Worm (Caenorhabditis elegans): ENCODE results near the gene R04E5.8.
A peak's percentile ranks its signal among the peaks of the same experiment; 100 is the strongest.

R04E5.8 gene

DNA sequence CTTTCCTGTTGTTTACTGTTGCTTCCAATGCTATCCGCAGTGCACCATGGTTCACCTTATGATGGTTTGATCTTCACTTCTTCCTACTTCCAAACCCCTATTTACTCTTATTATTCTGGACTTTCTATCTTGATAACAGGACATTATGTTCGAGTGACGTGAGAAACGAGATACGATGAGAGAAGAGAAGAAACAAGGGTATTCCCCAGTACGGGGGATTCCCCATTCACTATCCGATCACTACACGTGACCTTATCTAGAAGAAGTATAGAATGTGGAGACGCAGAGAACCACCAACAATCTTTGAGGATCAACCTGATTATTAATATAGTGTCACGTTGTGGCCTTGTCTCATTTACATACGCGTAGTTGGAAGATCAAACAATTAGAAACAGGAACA is 53.4 kb downstream of the R04E5.8 start (continued):
- no peak for TF ChIP-seq zip-4 (GFP tag; optimal IDR thresholded peaks at IDR 0.05)
- no peak for TF ChIP-seq Y116A8C.19 (tag; optimal IDR thresholded peaks at IDR 0.05; ENCODE audit: borderline replicate concordance)
- TF ChIP-seq C34B4.2 (tag; optimal IDR thresholded peaks at IDR 0.05): no peak
- TF ChIP-seq blmp-1 (tag; optimal IDR thresholded peaks at IDR 0.05): peak; percentile 89
- TF ChIP-seq jun-1 (tag; optimal IDR thresholded peaks at IDR 0.05): no peak
- no peak for TF ChIP-seq lin-15B (tag; optimal IDR thresholded peaks at IDR 0.05)
- TF ChIP-seq lir-3 (tag; optimal IDR thresholded peaks at IDR 0.05; ENCODE audit: poor library complexity): no peak
- no peak for TF ChIP-seq fos-1 (tag; optimal IDR thresholded peaks at IDR 0.05)
- peak; percentile 20 for TF ChIP-seq nhr-90 (tag; optimal IDR thresholded peaks at IDR 0.05; ENCODE audit: poor library complexity)
- TF ChIP-seq hlh-17 (GFP tag; optimal IDR thresholded peaks at IDR 0.05; ENCODE audit: borderline replicate concordance): no peak
- TF ChIP-seq mep-1 (tag; optimal IDR thresholded peaks at IDR 0.05): peak; percentile 4
- no peak for TF ChIP-seq skn-1 (tag; optimal IDR thresholded peaks at IDR 0.05)
- TF ChIP-seq pax-3 (tag; optimal IDR thresholded peaks at IDR 0.05): no peak
- peak in 3 of 6 experiments; percentile 13 to 93 (median 75) for TF ChIP-seq elt-3 (tag; optimal IDR thresholded peaks at IDR 0.05)
- no peak for TF ChIP-seq unc-98 (GFP tag; IDR thresholded peaks at IDR 0.05)
- TF ChIP-seq efl-3 (GFP tag; optimal IDR thresholded peaks at IDR 0.05): no peak
- TF ChIP-seq zag-1 (tag; optimal IDR thresholded peaks at IDR 0.05): no peak
- no peak for TF ChIP-seq alr-1 (tag; optimal IDR thresholded peaks at IDR 0.05; ENCODE audit: borderline replicate concordance)
- no peak for TF ChIP-seq C04F5.9 (tag; optimal IDR thresholded peaks at IDR 0.05)
- TF ChIP-seq fkh-8 (tag; optimal IDR thresholded peaks at IDR 0.05): no peak
- TF ChIP-seq ets-5 (GFP tag; IDR thresholded peaks at IDR 0.05): no peak
- no peak for TF ChIP-seq aly-2 (tag; optimal IDR thresholded peaks at IDR 0.05)
- no peak for TF ChIP-seq nhr-237 (tag; optimal IDR thresholded peaks at IDR 0.05)
- TF ChIP-seq pqm-1 (tag; optimal IDR thresholded peaks at IDR 0.05): no peak
- no peak for TF ChIP-seq ceh-63 (GFP tag; optimal IDR thresholded peaks at IDR 0.05)
- TF ChIP-seq lin-14 (GFP tag; optimal IDR thresholded peaks at IDR 0.05): peak; percentile 52
- TF ChIP-seq snu-23 (GFP tag; optimal IDR thresholded peaks at IDR 0.05): peak; percentile 36
- TF ChIP-seq ces-1 (GFP tag; optimal IDR thresholded peaks at IDR 0.05): no peak
- TF ChIP-seq efl-1 (optimal IDR thresholded peaks at IDR 0.05): no peak
- TF ChIP-seq efl-1 (GFP tag; optimal IDR thresholded peaks at IDR 0.05 in 1 of 2): no peak
